Worm (Caenorhabditis elegans) whole organism, dauer: Measurements from ENCODE around the gene C56E6.2.

Source experiments
- unc-62 ChIP-seq: sonication (generic microtip); optimal IDR thresholded peaks from 2 replicates; lab custom pipeline; 2017; ENCODE audit warnings: missing biosample characterization, missing genetic modification reagents, missing genetic modification characterization

C56E6.2 gene

ce11 chrII:6499067-6499466 lies 25.7 kb upstream of the C56E6.2 start, which contains the start of gene twk-49:
TSS of gene twk-49 (minus strand) at chrII:6499167.
- TF ChIP-seq unc-62 (GFP tag; lab: Kevin White, UChicago), result no peak

- TF ChIP-seq unc-62 (GFP tag; lab: Kevin White, UChicago), result no peak
Observed at ce11 chrII:6500161-6500560, 24.6 kb upstream of the C56E6.2 start, which contains the start of gene R05G9.5. TSS of gene R05G9.5 (minus strand) at chrII:6500261.

ce11 chrII:6501420-6501819 lies 23.3 kb upstream of the C56E6.2 start, which contains the start of gene R05G9.3:
TSS of gene R05G9.3 (minus strand) at chrII:6501520.
- TF ChIP-seq unc-62 (GFP tag; lab: Kevin White, UChicago), result no peak

ce11 chrII:6502826-6503225 lies 21.9 kb upstream of the C56E6.2 start, which contains the start of gene R05G9.1:
TSS of gene R05G9.1 (plus strand) at chrII:6503168.
- no peak for TF ChIP-seq unc-62 (GFP tag; lab: Kevin White, UChicago)

- no peak for TF ChIP-seq unc-62 (GFP tag; lab: Kevin White, UChicago)
Observed at ce11 chrII:6513357-6513756, 11.4 kb upstream of the C56E6.2 start.

ce11 chrII:6513911-6514310 lies 10.8 kb upstream of the C56E6.2 start, which contains the start of gene R05G9R.1:
TSS of gene R05G9R.1 (minus strand) at chrII:6514011.
- no peak for TF ChIP-seq unc-62 (GFP tag; lab: Kevin White, UChicago)

ce11 chrII:6516276-6516675 lies 8.5 kb upstream of the C56E6.2 start, which contains the start of gene C56E6.7:
TSS of gene C56E6.7 (plus strand) at chrII:6516576.
- TF ChIP-seq unc-62 (GFP tag; lab: Kevin White, UChicago), result no peak

ce11 chrII:6519703-6520102 lies 5.0 kb upstream of the C56E6.2 start:
- no peak for TF ChIP-seq unc-62 (GFP tag; lab: Kevin White, UChicago)

ce11 chrII:6520103-6520502 lies 4.6 kb upstream of the C56E6.2 start:
- no peak for TF ChIP-seq unc-62 (GFP tag; lab: Kevin White, UChicago)

ce11 chrII:6521316-6521715 lies 3.4 kb upstream of the C56E6.2 start, which contains the start of gene toe-2:
TSS of gene toe-2 (minus strand) at chrII:6521385.
- TF ChIP-seq unc-62 (GFP tag; lab: Kevin White, UChicago), result no peak

- no peak for TF ChIP-seq unc-62 (GFP tag; lab: Kevin White, UChicago)
Observed at ce11 chrII:6522622-6523254, 2.0 kb upstream of the C56E6.2 start.

- no peak for TF ChIP-seq unc-62 (GFP tag; lab: Kevin White, UChicago)
Observed at ce11 chrII:6523940-6524339, 787 bp upstream of the C56E6.2 start.

- no peak for TF ChIP-seq unc-62 (GFP tag; lab: Kevin White, UChicago)
Observed at ce11 chrII:6526136-6526684, 1.5 kb downstream of the C56E6.2 start.

ce11 chrII:6528629-6529028 lies 3.9 kb downstream of the C56E6.2 start, which contains the start of gene C56E6.4:
TSS of gene C56E6.4 (minus strand) at chrII:6528729.
- TF ChIP-seq unc-62 (GFP tag; lab: Kevin White, UChicago), result no peak

ce11 chrII:6531527-6531926 lies 6.8 kb downstream of the C56E6.2 start, which contains the start of gene abch-1:
TSS of gene abch-1 (minus strand) at chrII:6531627.
- no peak for TF ChIP-seq unc-62 (GFP tag; lab: Kevin White, UChicago)

ce11 chrII:6531940-6532339 lies 7.2 kb downstream of the C56E6.2 start, which contains the start of gene abcx-1:
TSS of gene abcx-1 (plus strand) at chrII:6532163.
- no peak for TF ChIP-seq unc-62 (GFP tag; lab: Kevin White, UChicago)
